Fruit fly (Drosophila melanogaster): ENCODE data around the gene CG42342.

DNA sequence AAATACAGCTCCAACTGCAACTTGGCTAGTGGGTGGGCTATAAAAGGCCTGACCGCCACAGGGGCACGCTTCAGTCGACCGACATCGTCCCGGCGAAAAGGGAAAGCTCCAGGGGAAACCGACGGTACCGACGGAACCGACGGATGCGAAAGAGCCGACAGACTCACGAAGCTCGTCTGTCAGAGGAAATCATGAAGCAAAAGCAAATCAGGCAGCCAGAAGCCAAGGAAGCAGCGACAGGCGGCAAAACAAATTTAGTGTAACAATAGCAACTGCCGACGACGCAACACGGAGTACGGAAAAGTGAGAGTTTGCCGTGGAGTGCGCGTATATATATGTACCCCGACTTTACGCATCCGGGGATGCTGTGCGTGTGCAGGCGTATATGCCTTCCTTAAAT lies 25.5 kb upstream of the CG42342 start, which contains the start of gene Gyc89Db:
- TF ChIP-seq usp (GFP tag; optimal IDR thresholded peaks at IDR 0.05) = no peak
- TF ChIP-seq pan (optimal IDR thresholded peaks at IDR 0.05) = no peak
- TF ChIP-seq psq (optimal IDR thresholded peaks at IDR 0.05) = no peak
- TF ChIP-seq CG8478 (optimal IDR thresholded peaks at IDR 0.05) = no peak
- TF ChIP-seq Dll (optimal IDR thresholded peaks at IDR 0.05) = no peak
